Worm (Caenorhabditis elegans): ENCODE results near the gene Y22F5A.11.

- TF ChIP-seq ama-1 (optimal IDR thresholded peaks at IDR 0.05) (no peak), tbx-11 (GFP tag; IDR thresholded peaks at IDR 0.05) (no peak), hmg-4 (GFP tag; optimal IDR thresholded peaks at IDR 0.05) (no peak), B0310.2 (tag; optimal IDR thresholded peaks at IDR 0.05) (no peak), ceh-13 (GFP tag; optimal IDR thresholded peaks at IDR 0.05) (no peak), flt-1 (GFP tag; IDR thresholded peaks at IDR 0.05) (no peak), pes-1 (GFP tag; IDR thresholded peaks at IDR 0.05) (no peak), ceh-36 (tag; optimal IDR thresholded peaks at IDR 0.05) (no peak), tra-4 (tag; optimal IDR thresholded peaks at IDR 0.05) (no peak), aly-1 (tag; optimal IDR thresholded peaks at IDR 0.05) (no peak), hmbx-1 (tag; optimal IDR thresholded peaks at IDR 0.05) (no peak)
Measured at ce11 chrV:10229222-10229879, 46.1 kb downstream of the Y22F5A.11 start, which contains the start of the genes pyt-1 and fipr-7.
